Fruit fly (Drosophila melanogaster) whole organism, embryonic: ENCODE results near the gene Gr39a.

ENCODE experiments used
- Abd-B ChIP-seq: fragments of 200-800 bp; sonication (Bioruptor generic); optimal IDR thresholded peaks from 2 replicates; lab custom pipeline; 2018; ENCODE audit warnings: missing biosample characterization, mild to moderate bottlenecking, missing genetic modification characterization, moderate library complexity
- B-H1 ChIP-seq: fragments of 200-800 bp; sonication (Bioruptor generic); IDR thresholded peaks from 3 replicates; pipeline ENCODE4 v1.3.6; 2022; ENCODE audit warnings: missing biosample characterization, missing genetic modification characterization
- C15 ChIP-seq: fragments of 200-800 bp; sonication (Bioruptor generic); IDR thresholded peaks from 3 replicates; pipeline ENCODE4 v1.3.6; 2022; ENCODE audit warnings: missing biosample characterization, missing genetic modification characterization
- CG10543 ChIP-seq: fragments of 200-800 bp; sonication (Bioruptor generic); optimal IDR thresholded peaks from 3 replicates; lab custom pipeline; 2017; ENCODE audit warnings: missing biosample characterization, mild to moderate bottlenecking, missing genetic modification characterization, moderate library complexity
- CG12236 ChIP-seq: fragments of 200-800 bp; sonication (Bioruptor generic); optimal IDR thresholded peaks from 2 replicates; lab custom pipeline; 2016; ENCODE audit warnings: missing biosample characterization, missing genetic modification characterization
- CG14014 ChIP-seq: fragments of 200-800 bp; sonication (Bioruptor generic); IDR thresholded peaks from 2 replicates; pipeline ENCODE4 v1.3.6; 2022; ENCODE audit warnings: missing biosample characterization, missing genetic modification characterization
- CG15011 ChIP-seq: fragments of 200-800 bp; sonication (Bioruptor generic); optimal IDR thresholded peaks from 3 replicates; lab custom pipeline; 2018; ENCODE audit warnings: missing biosample characterization, mild to moderate bottlenecking, missing genetic modification characterization
- CG1647 ChIP-seq: fragments of 200-800 bp; sonication (Bioruptor generic); optimal IDR thresholded peaks from 3 replicates; lab custom pipeline; 2016; ENCODE audit warnings: missing biosample characterization, missing genetic modification characterization
- CG17359 ChIP-seq: fragments of 200-800 bp; sonication (Bioruptor generic); optimal IDR thresholded peaks from 3 replicates; lab custom pipeline; 2018; ENCODE audit warnings: missing biosample characterization, mild to moderate bottlenecking, missing genetic modification characterization, moderate library complexity
- CG17612 ChIP-seq: fragments of 200-800 bp; sonication (Bioruptor generic); IDR thresholded peaks from 2 replicates; pipeline ENCODE4 v1.3.6; 2022; ENCODE audit warnings: missing biosample characterization, missing genetic modification characterization
- CG17912 ChIP-seq: fragments of 200-800 bp; sonication (Bioruptor generic); optimal IDR thresholded peaks from 2 replicates; lab custom pipeline; 2018; ENCODE audit warnings: missing biosample characterization, mild to moderate bottlenecking, missing genetic modification characterization
- CG18262 ChIP-seq: fragments of 200-800 bp; optimal IDR thresholded peaks from 3 replicates; lab custom pipeline; 2019; ENCODE audit warnings: missing biosample characterization, mild to moderate bottlenecking, missing genetic modification characterization, moderate library complexity
- CG2889 ChIP-seq: fragments of 200-800 bp; sonication (Bioruptor generic); IDR thresholded peaks from 3 replicates; pipeline ENCODE4 v1.3.6; 2022; ENCODE audit warnings: missing biosample characterization, missing genetic modification characterization
- CG33213 ChIP-seq: fragments of 200-800 bp; sonication (Bioruptor generic); optimal IDR thresholded peaks from 3 replicates; lab custom pipeline; 2016; ENCODE audit warnings: missing biosample characterization, missing genetic modification characterization
- CG34422 ChIP-seq: fragments of 200-800 bp; sonication (Bioruptor generic); IDR thresholded peaks from 3 replicates; pipeline ENCODE4 v1.3.6; 2022; ENCODE audit warnings: missing biosample characterization, missing genetic modification characterization
- CG3726 ChIP-seq: fragments of 200-800 bp; sonication (Bioruptor generic); IDR thresholded peaks from 3 replicates; pipeline ENCODE4, ENCODE4 v1.3.6; 2022; ENCODE audit warnings: missing biosample characterization, missing genetic modification characterization
- CG6175 ChIP-seq: fragments of 200-800 bp; sonication (Bioruptor generic); IDR thresholded peaks from 3 replicates; pipeline ENCODE4 v1.3.6; 2022; ENCODE audit warnings: missing biosample characterization, missing genetic modification characterization
- CG6765 ChIP-seq: fragments of 200-800 bp; sonication (Bioruptor generic); optimal IDR thresholded peaks from 3 replicates; lab custom pipeline; 2017; ENCODE audit warnings: missing biosample characterization, mild to moderate bottlenecking, missing genetic modification characterization
- CG7372 ChIP-seq: fragments of 200-800 bp; sonication (Bioruptor generic); IDR thresholded peaks from 2 replicates; pipeline ENCODE4 v1.3.6; 2022; ENCODE audit warnings: missing biosample characterization, missing genetic modification characterization
- CG7987 ChIP-seq: fragments of 200-800 bp; sonication (Bioruptor generic); optimal IDR thresholded peaks from 2 replicates; lab custom pipeline; 2018; ENCODE audit warnings: missing biosample characterization, mild to moderate bottlenecking, missing genetic modification characterization, moderate library complexity
- CG8281 ChIP-seq: fragments of 200-800 bp; sonication (Bioruptor generic); optimal IDR thresholded peaks from 2 replicates; lab custom pipeline; 2018; ENCODE audit warnings: missing biosample characterization, mild to moderate bottlenecking, missing genetic modification characterization, moderate library complexity
- CG9727 ChIP-seq: fragments of 200-800 bp; sonication (Bioruptor generic); optimal IDR thresholded peaks from 3 replicates; lab custom pipeline; 2017; ENCODE audit warnings: missing biosample characterization, mild to moderate bottlenecking, missing genetic modification characterization
- CG9817 ChIP-seq: fragments of 200-800 bp; sonication (Bioruptor generic); optimal IDR thresholded peaks from 2 replicates; lab custom pipeline; 2018; ENCODE audit warnings: missing biosample characterization, mild to moderate bottlenecking, missing genetic modification characterization, moderate library complexity
- CHES-1-like ChIP-seq: fragments of 200-800 bp; sonication (Bioruptor generic); optimal IDR thresholded peaks from 2 replicates; lab custom pipeline; 2016; ENCODE audit warnings: missing biosample characterization, missing genetic modification characterization
- Dbx ChIP-seq: fragments of 200-800 bp; sonication (Bioruptor generic); IDR thresholded peaks from 3 replicates; pipeline ENCODE4 v1.3.6; 2022; ENCODE audit warnings: missing biosample characterization, missing genetic modification characterization
- Lpt ChIP-seq: fragments of >200 bp; optimal IDR thresholded peaks from 2 replicates; lab custom pipeline; 2018; ENCODE audit warnings: missing biosample characterization, missing genetic modification characterization
- MBD-R2 ChIP-seq: fragments of 200-800 bp; sonication (Bioruptor generic); IDR thresholded peaks from 2 replicates; pipeline ENCODE4 v1.3.6; 2022; ENCODE audit warnings: missing biosample characterization, missing genetic modification characterization
- Med ChIP-seq: fragments of 200-800 bp; sonication (Bioruptor generic); peaks from one replicate; lab custom pipeline; 2016; ENCODE audit warnings: missing biosample characterization, missing genetic modification characterization, mild to moderate bottlenecking, inconsistent platforms, moderate library complexity
- Mes4 ChIP-seq: fragments of 200-800 bp; sonication (Bioruptor generic); optimal IDR thresholded peaks from 2 replicates; lab custom pipeline; 2016; ENCODE audit warnings: missing biosample characterization, missing genetic modification characterization
- Opbp ChIP-seq: fragments of 200-800 bp; sonication (Bioruptor generic); IDR thresholded peaks from 3 replicates; pipeline ENCODE4 v1.3.6; 2022; ENCODE audit warnings: missing biosample characterization, missing genetic modification characterization; ENCODE audit not compliant: partially characterized antibody
- PHDP ChIP-seq: fragments of 200-800 bp; sonication (Bioruptor generic); optimal IDR thresholded peaks from 3 replicates; lab custom pipeline; 2018; ENCODE audit warnings: missing biosample characterization, mild to moderate bottlenecking, missing genetic modification characterization, moderate library complexity
- Pdp1 ChIP-seq, 2 experiments: fragments of 200-800 bp; sonication (Bioruptor generic); optimal IDR thresholded peaks; 3 replicates each; lab custom pipeline; 2016; ENCODE audit warnings: missing biosample characterization in 2 of 2, missing genetic modification characterization in 2 of 2, mild to moderate bottlenecking in 1 of 2, moderate library complexity in 1 of 2
- ab ChIP-seq: fragments of 200-800 bp; sonication (Bioruptor generic); optimal IDR thresholded peaks from 2 replicates; lab custom pipeline; 2016; ENCODE audit warnings: missing biosample characterization, missing genetic modification characterization
- corto ChIP-seq: fragments of 200-800 bp; sonication (Bioruptor generic); optimal IDR thresholded peaks from 2 replicates; lab custom pipeline; 2016; ENCODE audit warnings: missing biosample characterization, mild to moderate bottlenecking, missing genetic modification characterization, moderate library complexity
- croc ChIP-seq: fragments of 200-800 bp; sonication (Bioruptor generic); conservative IDR thresholded peaks from 3 replicates; pipeline ENCODE4 v1.3.6; 2022; ENCODE audit warnings: missing biosample characterization, missing genetic modification characterization
- dati ChIP-seq: fragments of 200-800 bp; sonication (Bioruptor generic); IDR thresholded peaks from 2 replicates; pipeline ENCODE4 v1.3.6; 2022; ENCODE audit warnings: missing biosample characterization, missing genetic modification characterization
- dmrt11E ChIP-seq: fragments of 200-800 bp; sonication (Bioruptor generic); optimal IDR thresholded peaks from 3 replicates; lab custom pipeline; 2018; ENCODE audit warnings: missing biosample characterization, mild to moderate bottlenecking, missing genetic modification characterization, moderate library complexity
- eve ChIP-seq, 2 experiments: fragments of >200 bp; optimal IDR thresholded peaks; 2 replicates each; lab custom pipeline; 2017; ENCODE audit warnings: missing biosample characterization in 2 of 2, missing genetic modification characterization in 2 of 2
- h ChIP-seq: fragments of >200 bp; optimal IDR thresholded peaks from 2 replicates; lab custom pipeline; 2017
- insv ChIP-seq, 2 experiments: fragments of 200-800 bp; sonication (Bioruptor generic); optimal IDR thresholded peaks; 3 replicates each; lab custom pipeline; 2016 to 2018; ENCODE audit warnings: missing biosample characterization in 2 of 2, missing genetic modification characterization in 2 of 2
- mam ChIP-seq: fragments of 200-800 bp; sonication (Bioruptor generic); optimal IDR thresholded peaks from 3 replicates; lab custom pipeline; 2016; ENCODE audit warnings: missing biosample characterization, missing genetic modification characterization
- odd ChIP-seq: fragments of 200-800 bp; sonication (Bioruptor generic); optimal IDR thresholded peaks from 2 replicates; lab custom pipeline; 2017; ENCODE audit warnings: missing biosample characterization, mild to moderate bottlenecking, missing genetic modification characterization
- onecut ChIP-seq: fragments of 200-800 bp; sonication (Bioruptor generic); IDR thresholded peaks from 2 replicates; pipeline ENCODE4 v1.3.6; 2022; ENCODE audit warnings: missing biosample characterization, missing genetic modification characterization
- p53 ChIP-seq: fragments of 200-800 bp; sonication (Bioruptor generic); optimal IDR thresholded peaks from 2 replicates; lab custom pipeline; 2016; ENCODE audit warnings: missing biosample characterization, missing genetic modification characterization
- pan ChIP-seq, 4 experiments: fragments of >200 bp in 3 of 4; fragments of 200-800 bp in 1 of 4; sonication (Bioruptor generic) in 1 of 4; optimal IDR thresholded peaks in 3 of 4; IDR thresholded peaks in 1 of 4; 2 replicates each; pipeline versions ENCODE4 v1.3.6 to Lab custom; 2017 to 2022; ENCODE audit warnings: missing biosample characterization in 2 of 4, missing genetic modification characterization in 2 of 4, mixed read lengths in 1 of 4
- peb ChIP-seq: fragments of 200-800 bp; sonication (Bioruptor generic); IDR thresholded peaks from 2 replicates; pipeline ENCODE4 v1.3.6; 2022; ENCODE audit warnings: missing biosample characterization, missing genetic modification characterization
- pho ChIP-seq: fragments of 200-800 bp; sonication (Bioruptor generic); optimal IDR thresholded peaks from 2 replicates; lab custom pipeline; 2016; ENCODE audit warnings: missing biosample characterization, missing genetic modification characterization
- pum ChIP-seq: fragments of 200-800 bp; sonication (Bioruptor generic); optimal IDR thresholded peaks from 2 replicates; lab custom pipeline; 2016; ENCODE audit warnings: missing biosample characterization, missing genetic modification characterization
- row ChIP-seq: fragments of 200-800 bp; sonication (Bioruptor generic); IDR thresholded peaks from 3 replicates; pipeline ENCODE4 v1.3.6; 2022; ENCODE audit warnings: missing biosample characterization, missing genetic modification characterization
- sens ChIP-seq: fragments of 200-800 bp; sonication (Bioruptor generic); peaks from one replicate; lab custom pipeline; 2016; ENCODE audit warnings: missing biosample characterization, missing genetic modification characterization
- yki ChIP-seq: fragments of >200 bp; optimal IDR thresholded peaks from 3 replicates; lab custom pipeline; 2018

Gr39a gene

DNA sequence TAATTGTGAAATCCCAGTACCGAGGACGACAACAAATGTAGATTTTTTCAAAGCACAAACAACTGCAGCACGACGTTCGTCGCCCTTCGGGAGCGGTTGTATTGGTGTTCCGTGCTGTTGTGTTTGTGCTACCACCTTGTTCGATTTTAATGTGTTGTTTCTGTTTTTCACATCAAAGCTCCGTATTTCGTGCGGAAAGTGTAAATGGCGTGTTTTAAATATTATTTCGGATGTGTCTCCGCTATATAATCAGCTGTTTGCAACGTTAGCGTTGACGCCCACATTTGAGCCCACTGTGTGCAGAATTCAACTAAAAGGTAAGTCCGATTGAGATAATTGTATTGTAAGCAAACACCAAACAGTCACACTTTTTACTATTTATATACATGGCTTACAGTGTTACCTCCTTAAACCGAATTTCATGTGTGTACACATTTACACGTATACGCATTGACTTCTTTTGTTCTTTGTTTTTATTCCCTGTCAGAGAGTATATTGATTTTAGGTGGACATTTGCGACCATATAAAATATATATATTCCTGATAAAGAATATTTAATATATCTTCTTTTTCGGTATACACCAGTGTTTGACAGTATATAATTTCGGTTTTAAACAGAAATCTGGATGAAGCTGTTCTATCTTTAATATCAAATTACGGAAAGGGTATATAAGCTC is 26.9 kb upstream of the Gr39a start (continued):
- TF ChIP-seq pho (no peak), CG1647 (GFP tag; lab: Kevin White, UChicago) (no peak), CG6765 (GFP tag; lab: Kevin White, UChicago) (no peak), MBD-R2 (GFP tag; lab: Robert Waterston, UW) (no peak), pum (no peak), insv (GFP tag; optimal IDR thresholded peaks at IDR 0.05; lab: Kevin White, UChicago) (no peak), PHDP (tag; lab: Kevin White, UChicago) (peak; percentile 25), CG6175 (GFP tag; lab: Robert Waterston, UW) (no peak), CG12236 (GFP tag; lab: Kevin White, UChicago) (no peak), CG18262 (tag; lab: Kevin White, UChicago) (peak; percentile 52), CG7987 (GFP tag; lab: Kevin White, UChicago) (no peak), corto (GFP tag; lab: Kevin White, UChicago) (no peak), p53 (no peak), row (GFP tag; lab: Robert Waterston, UW) (peak; percentile 70; the same call in 2 of the 3 replicates), h (no peak), CHES-1-like (GFP tag; lab: Kevin White, UChicago) (peak; percentile 23), Mes4 (no peak), Dbx (GFP tag; lab: Robert Waterston, UW) (no peak), CG8281 (tag; lab: Kevin White, UChicago) (no peak), Opbp (no peak), Lpt (GFP tag; lab: Kevin White, UChicago) (no peak), CG9727 (GFP tag; lab: Kevin White, UChicago) (peak; percentile 22), CG10543 (GFP tag; lab: Kevin White, UChicago) (no peak), CG33213 (GFP tag; lab: Kevin White, UChicago) (no peak), ab (GFP tag; lab: Kevin White, UChicago) (no peak), dati (GFP tag; lab: Robert Waterston, UW) (no peak), CG15011 (GFP tag; lab: Kevin White, UChicago) (peak; percentile 3), C15 (GFP tag; lab: Robert Waterston, UW) (no peak), croc (GFP tag; lab: Robert Waterston, UW) (no peak), CG7372 (GFP tag; lab: Robert Waterston, UW) (no peak), CG9817 (tag; lab: Kevin White, UChicago) (no peak), mam (no peak), Pdp1 (GFP tag; optimal IDR thresholded peaks at IDR 0.05; lab: Kevin White, UChicago) (no peak), CG17359 (tag; lab: Kevin White, UChicago) (no peak), sens (no peak), CG14014 (GFP tag; lab: Robert Waterston, UW) (no peak; the same call in 1 of the 2 replicates), odd (GFP tag; lab: Kevin White, UChicago) (peak; percentile 24), eve (GFP tag; optimal IDR thresholded peaks at IDR 0.05; lab: Kevin White, UChicago) (no peak), CG34422 (GFP tag; lab: Robert Waterston, UW) (no peak), onecut (GFP tag; lab: Robert Waterston, UW) (peak; percentile 15; the same call in 1 of the 2 replicates), dmrt11E (tag; lab: Kevin White, UChicago) (peak; percentile 51), CG2889 (GFP tag; lab: Robert Waterston, UW) (no peak), pan (optimal IDR thresholded peaks at IDR 0.05; lab: Kevin White, UChicago) (no peak), pan (GFP tag; optimal IDR thresholded peaks at IDR 0.05 in 1 of 2, IDR thresholded peaks at IDR 0.05 in 1 of 2) (no peak), CG17612 (GFP tag; lab: Robert Waterston, UW) (no peak), yki (lab: Kevin White, UChicago) (no peak), Med (GFP tag; lab: Kevin White, UChicago) (peak; percentile 76), B-H1 (GFP tag; lab: Robert Waterston, UW) (no peak), peb (GFP tag; lab: Robert Waterston, UW) (no peak), CG17912 (GFP tag; lab: Kevin White, UChicago) (no peak), CG3726 (GFP tag; lab: Robert Waterston, UW) (no peak), Abd-B (GFP tag; lab: Kevin White, UChicago) (no peak)
